Worm (Caenorhabditis elegans): ENCODE data around the gene Y102A11A.3.

ce11 chrX:2035172-2035571 lies 16.2 kb downstream of the Y102A11A.3 start, which contains the start of gene ergi-1:
- TF ChIP-seq unc-62 (GFP tag; optimal IDR thresholded peaks at IDR 0.05) = no peak
- TF ChIP-seq ztf-11 (tag; optimal IDR thresholded peaks at IDR 0.05) = no peak
- no peak for TF ChIP-seq lin-13 (GFP tag; optimal IDR thresholded peaks at IDR 0.05)
- TF ChIP-seq nhr-12 (tag; optimal IDR thresholded peaks at IDR 0.05) = no peak
- no peak for TF ChIP-seq ztf-4 (tag; optimal IDR thresholded peaks at IDR 0.05)
- TF ChIP-seq egl-27 (tag; optimal IDR thresholded peaks at IDR 0.05) = no peak
- TF ChIP-seq lin-11 (tag; optimal IDR thresholded peaks at IDR 0.05) = no peak
- no peak for TF ChIP-seq dmd-4 (tag; optimal IDR thresholded peaks at IDR 0.05)
- TF ChIP-seq nhr-129 (tag; optimal IDR thresholded peaks at IDR 0.05) = no peak
- no peak for TF ChIP-seq F13H6.1 (tag; optimal IDR thresholded peaks at IDR 0.05)
